Fruit fly (Drosophila melanogaster): ENCODE data around the gene CG18764.

CG18764 gene

dm6 chr3R:11582253-11582589, 44.5 kb upstream of the CG18764 start (continued):
- TF ChIP-seq Fer3 (tag; optimal IDR thresholded peaks at IDR 0.05) = peak; percentile 60
- TF ChIP-seq lab (GFP tag; optimal IDR thresholded peaks at IDR 0.05) = no peak
- peak; percentile 87 for TF ChIP-seq Sox102F (GFP tag; optimal IDR thresholded peaks at IDR 0.05)
- TF ChIP-seq repo (GFP tag; optimal IDR thresholded peaks at IDR 0.05) = peak; percentile 36
- peak; percentile 23 for TF ChIP-seq CG18764 (GFP tag; optimal IDR thresholded peaks at IDR 0.05)
- peak; percentile 22 for TF ChIP-seq schlank (tag; optimal IDR thresholded peaks at IDR 0.05)
- peak; percentile 75 for TF ChIP-seq dysf (GFP tag; IDR thresholded peaks at IDR 0.05)
- peak; percentile 86 for TF ChIP-seq vvl (GFP tag; IDR thresholded peaks at IDR 0.05)
- peak; percentile 62 for TF ChIP-seq fd96Cb (tag; optimal IDR thresholded peaks at IDR 0.05)
- TF ChIP-seq crp (GFP tag; optimal IDR thresholded peaks at IDR 0.05) = peak in 1 of 2 experiments; percentile 10
- TF ChIP-seq Med (GFP tag) = peak; percentile 93
- peak; percentile 8 for TF ChIP-seq Spps (tag; optimal IDR thresholded peaks at IDR 0.05)
- TF ChIP-seq cato (GFP tag; optimal IDR thresholded peaks at IDR 0.05; ENCODE audit: borderline replicate concordance) = peak; percentile 25
- no peak for TF ChIP-seq D (optimal IDR thresholded peaks at IDR 0.05)
- peak; percentile 48 for TF ChIP-seq D (GFP tag; optimal IDR thresholded peaks at IDR 0.05)
- no peak for TF ChIP-seq TFAM (GFP tag; optimal IDR thresholded peaks at IDR 0.05)
- TF ChIP-seq Hr3 (GFP tag; optimal IDR thresholded peaks at IDR 0.05) = peak; percentile 57
- peak; percentile 59 for TF ChIP-seq Side (GFP tag; optimal IDR thresholded peaks at IDR 0.05)
- TF ChIP-seq onecut (GFP tag; IDR thresholded peaks at IDR 0.05) = peak; percentile 56
- TF ChIP-seq chm (GFP tag; IDR thresholded peaks at IDR 0.05) = peak; percentile 62; the same call in 1 of the 2 replicates
- TF ChIP-seq Ada2b (GFP tag; IDR thresholded peaks at IDR 0.05) = peak; percentile 69
- peak; percentile 95 for TF ChIP-seq Drgx (GFP tag; IDR thresholded peaks at IDR 0.05)
- peak; percentile 38 for TF ChIP-seq nom (GFP tag; optimal IDR thresholded peaks at IDR 0.05)
- TF ChIP-seq her (GFP tag; optimal IDR thresholded peaks at IDR 0.05) = peak; percentile 58
- TF ChIP-seq Nf-YB (GFP tag; optimal IDR thresholded peaks at IDR 0.05) = peak; percentile 12
- no peak for TF ChIP-seq CTCF (GFP tag; optimal IDR thresholded peaks at IDR 0.05)
- peak; percentile 21; the same call in 1 of the 3 replicates for TF ChIP-seq B-H1 (GFP tag; IDR thresholded peaks at IDR 0.05)
- TF ChIP-seq stc (GFP tag; IDR thresholded peaks at IDR 0.05) = peak; percentile 87
- TF ChIP-seq CoRest (tag; optimal IDR thresholded peaks at IDR 0.05) = peak; percentile 66
- TF ChIP-seq ap (GFP tag; IDR thresholded peaks at IDR 0.05) = peak; percentile 70
- TF ChIP-seq Jarid2 (GFP tag; optimal IDR thresholded peaks at IDR 0.05) = no peak
- peak; percentile 65 for TF ChIP-seq btn (GFP tag; optimal IDR thresholded peaks at IDR 0.05)
- TF ChIP-seq Ravus (GFP tag; IDR thresholded peaks at IDR 0.05) = peak; percentile 34
- peak; percentile 58 for TF ChIP-seq slbo (GFP tag; IDR thresholded peaks at IDR 0.05)
- TF ChIP-seq grau (tag; optimal IDR thresholded peaks at IDR 0.05) = peak; percentile 68
- peak; percentile 63 for TF ChIP-seq CG8944 (GFP tag; optimal IDR thresholded peaks at IDR 0.05)
- peak; percentile 65 for TF ChIP-seq H2.0 (GFP tag; IDR thresholded peaks at IDR 0.05)
- no peak for TF ChIP-seq hkb (optimal IDR thresholded peaks at IDR 0.05)
- peak; percentile 80 for TF ChIP-seq hkb (GFP tag; IDR thresholded peaks at IDR 0.05)
- peak; percentile 65 for TF ChIP-seq HHEX (GFP tag; optimal IDR thresholded peaks at IDR 0.05)
- TF ChIP-seq CG6813 (GFP tag; optimal IDR thresholded peaks at IDR 0.05) = peak; percentile 7
- no peak for TF ChIP-seq inv (GFP tag; IDR thresholded peaks at IDR 0.05; ENCODE audit: partially characterized antibody)
- TF ChIP-seq toy (GFP tag; IDR thresholded peaks at IDR 0.05) = no peak
- peak; percentile 25 for TF ChIP-seq CG7987 (GFP tag; optimal IDR thresholded peaks at IDR 0.05)
- peak; percentile 68 to 77 for TF ChIP-seq dpn (GFP tag; optimal IDR thresholded peaks at IDR 0.05)
- TF ChIP-seq ato (GFP tag; IDR thresholded peaks at IDR 0.05; ENCODE audit: partially characterized antibody) = no peak
- peak; percentile 45 for TF ChIP-seq Fer1 (GFP tag; optimal IDR thresholded peaks at IDR 0.05)
- peak; percentile 84 for TF ChIP-seq CG1603 (tag; optimal IDR thresholded peaks at IDR 0.05)
- no peak for TF ChIP-seq Taf1 (GFP tag; IDR thresholded peaks at IDR 0.05)
- TF ChIP-seq disco-r (GFP tag; optimal IDR thresholded peaks at IDR 0.05) = peak; percentile 30
- TF ChIP-seq mirr (GFP tag; optimal IDR thresholded peaks at IDR 0.05) = no peak
- no peak for TF ChIP-seq usp (GFP tag; optimal IDR thresholded peaks at IDR 0.05)
